Worm (Caenorhabditis elegans) whole organism, late embryonic: ENCODE data around the gene B0416.5.

Experiments
- C08G9.2 ChIP-seq: sonication (generic microtip); optimal IDR thresholded peaks from 2 replicates; lab custom pipeline; 2016; ENCODE audit warnings: mild to moderate bottlenecking, missing genetic modification characterization, moderate library complexity, missing compliant biosample characterization
- ahr-1 ChIP-seq: sonication (generic microtip); optimal IDR thresholded peaks from 2 replicates; lab custom pipeline; 2016; ENCODE audit warnings: missing genetic modification characterization, missing compliant biosample characterization
- ceh-14 ChIP-seq: sonication (generic microtip); optimal IDR thresholded peaks from 2 replicates; lab custom pipeline; 2016; ENCODE audit warnings: missing genotype, missing genetic modification characterization, missing compliant biosample characterization
- ceh-18 ChIP-seq: sonication (generic microtip); optimal IDR thresholded peaks from 2 replicates; lab custom pipeline; 2016; ENCODE audit warnings: missing genetic modification characterization, missing compliant biosample characterization
- ceh-2 ChIP-seq: sonication (generic microtip); optimal IDR thresholded peaks from 2 replicates; lab custom pipeline; 2016; ENCODE audit warnings: missing genotype, missing genetic modification characterization, missing compliant biosample characterization
- ceh-24 ChIP-seq: sonication (generic microtip); optimal IDR thresholded peaks from 2 replicates; lab custom pipeline; 2016; ENCODE audit warnings: mild to moderate bottlenecking, missing genetic modification characterization, missing compliant biosample characterization
- ceh-30 ChIP-seq: fragments of 150-350 bp; optimal IDR thresholded peaks from 2 replicates; lab custom pipeline; 2014; ENCODE audit warnings: missing biosample characterization, missing genetic modification characterization
- ceh-34 ChIP-seq: sonication (generic microtip); optimal IDR thresholded peaks from 2 replicates; lab custom pipeline; 2016; ENCODE audit warnings: mild to moderate bottlenecking, missing genetic modification characterization, missing compliant biosample characterization
- ceh-45 ChIP-seq: fragments of 200-800 bp; sonication (Bioruptor generic); IDR thresholded peaks from 2 replicates; pipeline ENCODE4 v1.3.6; 2022; ENCODE audit warnings: missing genetic modification reagents, missing genetic modification characterization, missing compliant biosample characterization
- ceh-6 ChIP-seq: fragments of 200-800 bp; sonication (Bioruptor generic); optimal IDR thresholded peaks from 2 replicates; lab custom pipeline; 2018; ENCODE audit warnings: mild to moderate bottlenecking, missing genetic modification characterization, missing compliant biosample characterization
- ceh-9 ChIP-seq: sonication (generic microtip); optimal IDR thresholded peaks from 2 replicates; lab custom pipeline; 2016; ENCODE audit warnings: mild to moderate bottlenecking, missing genetic modification characterization, inconsistent platforms, missing compliant biosample characterization
- che-1 ChIP-seq: sonication (generic microtip); optimal IDR thresholded peaks from 2 replicates; lab custom pipeline; 2016; ENCODE audit warnings: mild to moderate bottlenecking, missing genetic modification characterization, missing compliant biosample characterization
- dve-1 ChIP-seq: sonication (generic microtip); optimal IDR thresholded peaks from 2 replicates; lab custom pipeline; 2017; ENCODE audit warnings: antibody characterized with exemption, mild to moderate bottlenecking, missing genetic modification characterization, missing compliant biosample characterization
- fax-1 ChIP-seq: sonication (generic microtip); optimal IDR thresholded peaks from 2 replicates; lab custom pipeline; 2016; ENCODE audit warnings: missing genotype, missing genetic modification characterization, missing compliant biosample characterization
- fkh-10 ChIP-seq: fragments of 150-350 bp; optimal IDR thresholded peaks from 2 replicates; lab custom pipeline; 2014; ENCODE audit warnings: missing biosample characterization, missing genetic modification reagents, missing genetic modification characterization
- fkh-6 ChIP-seq: sonication (generic microtip); optimal IDR thresholded peaks from 2 replicates; lab custom pipeline; 2016; ENCODE audit warnings: missing genetic modification characterization, missing compliant biosample characterization
- hlh-6 ChIP-seq: sonication (generic microtip); optimal IDR thresholded peaks from 2 replicates; lab custom pipeline; 2016; ENCODE audit warnings: missing genotype, missing genetic modification characterization, missing compliant biosample characterization
- lin-11 ChIP-seq: fragments of 200-800 bp; sonication (Bioruptor generic); optimal IDR thresholded peaks from 2 replicates; lab custom pipeline; 2018; ENCODE audit warnings: mild to moderate bottlenecking, missing genetic modification characterization, missing compliant biosample characterization
- madf-2 ChIP-seq: sonication (generic microtip); optimal IDR thresholded peaks from 2 replicates; lab custom pipeline; 2017; ENCODE audit warnings: missing genetic modification characterization, missing compliant biosample characterization
- mec-3 ChIP-seq: sonication (generic microtip); optimal IDR thresholded peaks from 2 replicates; lab custom pipeline; 2016; ENCODE audit warnings: borderline replicate concordance, missing genetic modification characterization, missing compliant biosample characterization
- nfya-1 ChIP-seq: sonication (generic microtip); optimal IDR thresholded peaks from 2 replicates; lab custom pipeline; 2017; ENCODE audit warnings: missing genetic modification characterization, mild to moderate bottlenecking, missing compliant biosample characterization, antibody characterized with exemption, moderate library complexity
- nhr-232 ChIP-seq: sonication (generic microtip); optimal IDR thresholded peaks from 2 replicates; lab custom pipeline; 2016; ENCODE audit warnings: missing genetic modification characterization, missing compliant biosample characterization
- odd-2 ChIP-seq: sonication (generic microtip); optimal IDR thresholded peaks from 2 replicates; lab custom pipeline; 2017; ENCODE audit warnings: antibody characterized with exemption, mild to moderate bottlenecking, missing genetic modification characterization, missing compliant biosample characterization
- pag-3 ChIP-seq: sonication (generic microtip); optimal IDR thresholded peaks from 2 replicates; lab custom pipeline; 2016; ENCODE audit warnings: missing compliant biosample characterization, missing genetic modification characterization, borderline replicate concordance
- pha-2 ChIP-seq: sonication (generic microtip); optimal IDR thresholded peaks from 2 replicates; lab custom pipeline; 2017; ENCODE audit warnings: mild to moderate bottlenecking, missing genetic modification characterization, missing compliant biosample characterization
- pros-1 ChIP-seq: fragments of 150-350 bp; optimal IDR thresholded peaks from 2 replicates; lab custom pipeline; 2014; ENCODE audit warnings: missing biosample characterization, missing genetic modification reagents, missing genetic modification characterization
- rnt-1 ChIP-seq: sonication (generic microtip); optimal IDR thresholded peaks from 2 replicates; lab custom pipeline; 2016; ENCODE audit warnings: missing genetic modification characterization, missing compliant biosample characterization
- sdc-2 ChIP-seq: sonication (generic microtip); optimal IDR thresholded peaks from 2 replicates; lab custom pipeline; 2016; ENCODE audit warnings: missing genotype, missing genetic modification characterization, missing compliant biosample characterization
- sox-2 ChIP-seq: fragments of 200-800 bp; sonication (Bioruptor generic); IDR thresholded peaks from 2 replicates; pipeline ENCODE4 v1.3.6; 2022; ENCODE audit warnings: missing genetic modification reagents, missing genetic modification characterization, missing compliant biosample characterization
- sox-4 ChIP-seq: sonication (generic microtip); optimal IDR thresholded peaks from 2 replicates; lab custom pipeline; 2017; ENCODE audit warnings: mild to moderate bottlenecking, missing genetic modification characterization, inconsistent platforms, missing compliant biosample characterization
- syd-9 ChIP-seq: sonication (generic microtip); optimal IDR thresholded peaks from 2 replicates; lab custom pipeline; 2016; ENCODE audit warnings: mild to moderate bottlenecking, missing genetic modification characterization, moderate library complexity, missing compliant biosample characterization
- unc-3 ChIP-seq, 2 experiments: fragments of 200-800 bp in 1 of 2; sonication (Bioruptor generic) in 1 of 2; sonication (generic microtip) in 1 of 2; conservative IDR thresholded peaks in 1 of 2; optimal IDR thresholded peaks in 1 of 2; 2 replicates each; pipeline versions ENCODE4 v1.3.6 to Lab custom; 2016 to 2022; ENCODE audit warnings: missing compliant biosample characterization in 2 of 2, missing genetic modification characterization in 2 of 2, missing genetic modification reagents in 1 of 2
- zip-5 ChIP-seq: sonication (generic microtip); optimal IDR thresholded peaks from 2 replicates; lab custom pipeline; 2016; ENCODE audit warnings: missing genetic modification characterization, missing compliant biosample characterization

B0416.5 gene

DNA sequence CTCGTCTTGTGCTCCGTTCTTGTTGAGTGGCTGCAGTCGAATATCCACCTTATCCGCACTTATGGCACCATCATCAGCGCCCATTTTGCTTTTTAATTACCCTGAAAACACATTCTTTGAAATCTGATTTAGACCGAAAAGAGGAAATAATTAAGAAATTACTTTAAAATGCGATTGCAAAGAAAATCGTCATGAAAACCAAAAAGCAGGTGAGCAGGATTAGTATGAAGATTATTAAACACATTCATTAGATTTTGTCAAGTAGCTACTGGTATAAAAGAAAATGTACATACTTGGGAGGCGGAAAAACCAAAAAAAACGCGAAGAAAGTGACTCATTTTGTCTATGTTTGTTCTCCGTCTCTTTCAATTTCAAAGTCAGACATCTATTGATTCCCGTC is at the start of gene B0416.5:
Gene B0416.5, minus strand, starts transcription at position 101 of the 400 bp plus-strand sequence.
- TF ChIP-seq ceh-24 (tag; lab: Kevin White, UChicago) = no peak
- TF ChIP-seq ceh-6 (GFP tag; lab: Kevin White, UChicago) = no peak
- no peak for TF ChIP-seq ceh-34
- no peak for TF ChIP-seq mec-3 (tag; lab: Kevin White, UChicago)
- TF ChIP-seq pha-2 (tag; lab: Kevin White, UChicago) = no peak
- TF ChIP-seq pag-3 (tag; lab: Kevin White, UChicago) = no peak
- no peak for TF ChIP-seq fkh-10 (GFP tag; lab: Kevin White, UChicago)
- TF ChIP-seq sdc-2 (tag; lab: Kevin White, UChicago) = no peak

DNA sequence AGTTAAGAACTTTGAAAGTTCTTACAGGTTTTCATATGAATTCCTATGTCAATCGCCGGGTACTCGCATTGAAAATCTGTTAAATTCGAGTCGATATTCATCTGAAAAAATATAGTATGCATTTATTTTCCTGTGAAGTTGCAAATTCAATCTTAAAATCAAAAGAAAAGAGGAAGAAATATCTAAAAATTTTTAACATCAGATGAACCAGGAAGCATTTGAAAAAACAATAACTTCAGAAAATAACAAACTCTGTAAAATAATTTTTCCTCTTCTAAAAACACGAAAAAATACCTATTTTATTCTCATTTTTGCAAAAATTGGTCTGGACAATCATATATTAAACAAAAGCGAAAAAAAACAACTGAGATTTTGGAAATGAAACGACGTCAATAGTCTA is 48.4 kb upstream of the B0416.5 start, which contains the start of gene npr-7:
Gene npr-7, minus strand, starts transcription at position 101 of the 400 bp plus-strand sequence.
- no peak for TF ChIP-seq ceh-6 (GFP tag; lab: Kevin White, UChicago)
- TF ChIP-seq rnt-1 (tag; lab: Kevin White, UChicago) = no peak
- TF ChIP-seq sox-4 (tag; lab: Kevin White, UChicago) = no peak
- TF ChIP-seq nfya-1 (tag; lab: Kevin White, UChicago) = no peak
- no peak for TF ChIP-seq ceh-45 (GFP tag; lab: Robert Waterston, UW)
- no peak for TF ChIP-seq ceh-18 (tag; lab: Kevin White, UChicago)
- TF ChIP-seq syd-9 = no peak
- TF ChIP-seq pros-1 = no peak
- no peak for TF ChIP-seq ceh-34

DNA sequence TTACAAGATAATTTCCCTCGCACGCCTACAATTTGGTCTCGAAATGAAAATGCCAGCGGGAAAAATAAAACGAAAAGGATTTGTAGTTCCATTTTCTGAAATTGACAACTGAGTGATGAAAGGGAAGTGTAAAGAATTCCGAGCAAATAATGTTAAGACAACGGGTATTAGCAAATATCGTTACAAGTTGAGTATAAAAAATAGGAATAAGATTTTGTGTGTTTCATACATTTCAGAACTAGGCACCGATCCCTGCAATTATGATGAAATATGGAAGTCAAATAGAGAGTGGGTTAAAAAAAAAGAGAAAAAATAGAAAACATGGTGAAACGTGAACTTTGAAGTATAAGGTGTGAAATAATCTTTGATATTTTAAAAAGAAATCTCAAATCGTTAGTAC is 43.7 kb upstream of the B0416.5 start, which contains the start of gene ttr-38:
Gene ttr-38, minus strand, starts transcription at position 101 of the 400 bp plus-strand sequence.
- TF ChIP-seq sdc-2 (tag; lab: Kevin White, UChicago) (no peak), ceh-2 (tag; lab: Kevin White, UChicago) (no peak), ceh-14 (tag; lab: Kevin White, UChicago) (no peak), sox-2 (GFP tag; lab: Robert Waterston, UW) (no peak), mec-3 (tag; lab: Kevin White, UChicago) (no peak), ceh-9 (tag; lab: Kevin White, UChicago) (no peak), hlh-6 (tag; lab: Kevin White, UChicago) (no peak), lin-11 (tag; lab: Kevin White, UChicago) (no peak), fax-1 (no peak), ahr-1 (tag; lab: Kevin White, UChicago) (no peak), nhr-232 (no peak), ceh-18 (tag; lab: Kevin White, UChicago) (no peak)

DNA sequence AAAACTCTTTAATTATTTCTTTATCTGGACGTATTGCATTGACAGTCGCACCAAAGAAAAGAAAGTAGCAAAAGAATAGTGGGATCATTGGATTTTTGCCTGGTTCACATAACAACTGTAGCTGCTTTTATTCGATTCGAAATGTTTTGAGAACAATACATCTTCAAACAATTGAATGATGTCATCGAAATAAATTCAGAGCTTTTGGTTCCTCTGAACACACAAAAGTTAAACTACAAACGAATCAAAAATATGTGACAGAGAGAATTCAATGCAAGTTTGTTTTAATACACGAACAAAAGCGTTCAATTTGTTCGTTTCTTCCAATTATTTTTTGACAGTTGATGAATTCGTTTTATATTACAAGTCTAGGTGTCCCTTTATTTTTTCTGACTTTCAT is 40.6 kb upstream of the B0416.5 start, which contains the start of gene H29C22.1:
Gene H29C22.1, minus strand, starts transcription at position 101 of the 400 bp plus-strand sequence.
- TF ChIP-seq pros-1 (no peak), ceh-30 (no peak)

DNA sequence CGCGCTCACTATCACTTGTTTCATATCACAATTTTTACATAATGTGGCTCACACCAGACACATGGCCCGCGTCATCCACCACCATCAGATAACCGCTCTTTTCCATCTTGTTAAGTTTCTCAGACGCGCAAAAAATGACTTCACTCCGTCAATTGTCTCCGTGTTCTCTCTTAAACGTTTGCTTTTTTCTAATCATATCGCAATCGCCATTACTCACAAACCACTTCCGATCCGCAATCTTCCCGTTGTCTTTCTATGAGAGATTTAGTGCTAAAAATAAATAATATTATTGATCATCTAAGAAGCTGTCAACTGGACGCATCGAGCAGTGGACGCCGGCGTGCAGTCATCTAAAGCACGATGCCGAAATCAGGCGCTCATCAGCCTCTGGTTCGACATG is 32.8 kb upstream of the B0416.5 start, which contains the start of gene tmc-2:
Gene tmc-2, plus strand, starts transcription at position 301 of the 400 bp plus-strand sequence.
- TF ChIP-seq dve-1 (tag; lab: Kevin White, UChicago) (no peak), C08G9.2 (tag; lab: Kevin White, UChicago) (no peak)

DNA sequence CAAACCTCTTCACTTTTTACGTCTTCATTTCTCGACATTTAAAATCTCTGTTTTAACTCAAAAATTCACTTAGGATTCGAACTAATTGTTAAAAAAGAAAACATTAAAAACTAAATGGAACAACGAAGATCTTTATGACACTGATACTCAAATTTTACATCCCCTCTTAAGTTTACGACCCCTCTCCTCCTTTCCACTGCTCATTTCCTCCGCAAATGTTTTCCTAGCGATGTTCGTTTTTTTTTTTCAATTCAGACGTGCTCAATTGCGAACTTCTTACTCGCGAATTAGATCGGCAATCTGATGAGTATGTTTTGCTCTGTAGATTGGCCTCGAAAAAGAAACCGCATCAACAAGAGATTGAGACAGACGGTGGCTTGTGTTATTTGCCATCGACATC is 32.1 kb upstream of the B0416.5 start:
- TF ChIP-seq zip-5 (tag; lab: Kevin White, UChicago) = no peak
- no peak for TF ChIP-seq fkh-6
- no peak for TF ChIP-seq odd-2 (tag; lab: Kevin White, UChicago)
- no peak for TF ChIP-seq che-1 (tag; lab: Kevin White, UChicago)
- no peak for TF ChIP-seq unc-3 (GFP tag; conservative IDR thresholded peaks at IDR 0.05; lab: Robert Waterston, UW)
- TF ChIP-seq unc-3 (tag; optimal IDR thresholded peaks at IDR 0.05; lab: Kevin White, UChicago) = no peak
- no peak for TF ChIP-seq madf-2
- TF ChIP-seq mec-3 (tag; lab: Kevin White, UChicago) = no peak
- no peak for TF ChIP-seq lin-11 (tag; lab: Kevin White, UChicago)
- no peak for TF ChIP-seq ceh-30
